Worm (Caenorhabditis elegans) whole organism, mixed stage, embryonic: ENCODE results near the gene T22F7.1.

Source experiments
- ces-1 ChIP-seq: fragments of 150-350 bp; optimal IDR thresholded peaks from 2 replicates; lab custom pipeline; 2014; ENCODE audit warnings: missing biosample characterization, missing genetic modification reagents, missing genetic modification characterization
- elt-3 ChIP-seq: fragments of 150-350 bp; optimal IDR thresholded peaks from 2 replicates; lab custom pipeline; 2014; ENCODE audit warnings: missing biosample characterization, missing genetic modification characterization
- nhr-12 ChIP-seq: fragments of 150-350 bp; optimal IDR thresholded peaks from 2 replicates; lab custom pipeline; 2014; ENCODE audit warnings: missing biosample characterization, missing genetic modification characterization
- nhr-2 ChIP-seq: fragments of 150-350 bp; optimal IDR thresholded peaks from 2 replicates; lab custom pipeline; 2014; ENCODE audit warnings: missing biosample characterization, missing genetic modification characterization
- nhr-28 ChIP-seq: fragments of 150-350 bp; optimal IDR thresholded peaks from 2 replicates; lab custom pipeline; 2014; ENCODE audit warnings: missing biosample characterization, missing genetic modification characterization

DNA sequence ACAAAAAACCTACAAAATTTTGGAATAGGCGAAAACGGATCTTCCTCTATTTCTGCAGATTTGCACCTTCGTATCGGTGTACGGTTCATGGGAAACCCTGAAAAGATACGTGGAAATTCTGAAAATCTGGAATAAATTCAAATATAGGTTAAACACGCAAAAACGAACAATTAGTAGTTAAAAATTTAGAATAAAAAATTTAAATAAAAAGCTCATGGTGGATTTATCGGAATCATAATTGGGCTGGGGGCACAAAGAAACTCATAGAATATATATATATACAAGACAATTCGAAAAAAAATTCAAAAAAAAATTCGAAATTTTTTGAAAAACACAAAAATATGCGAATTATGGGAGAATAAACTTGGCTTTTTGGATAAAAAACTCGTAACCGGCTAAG, 45.1 kb downstream of the T22F7.1 start, which contains the start of gene helq-1:
- TF ChIP-seq nhr-12 (tag; lab: Kevin White, UChicago), result no peak
- TF ChIP-seq nhr-2, result no peak
- TF ChIP-seq nhr-28 (tag; lab: Kevin White, UChicago), result no peak
- no peak for TF ChIP-seq elt-3 (tag; lab: Kevin White, UChicago)
- no peak for TF ChIP-seq ces-1 (GFP tag; lab: Kevin White, UChicago)
